Worm (Caenorhabditis elegans) whole organism, L1 larva: ENCODE data around the gene htp-1.

Experiments
- C16A3.4 ChIP-seq: fragments of 150-350 bp; optimal IDR thresholded peaks from 2 replicates; lab custom pipeline; 2014; ENCODE audit warnings: missing biosample characterization, missing genetic modification characterization
- C34B4.2 ChIP-seq: sonication (generic microtip); optimal IDR thresholded peaks from 2 replicates; lab custom pipeline; 2017; ENCODE audit warnings: mild to moderate bottlenecking, missing genetic modification characterization, missing compliant biosample characterization
- F16B12.6 ChIP-seq: fragments of 150-350 bp; optimal IDR thresholded peaks from 2 replicates; lab custom pipeline; 2014; ENCODE audit warnings: missing biosample characterization, missing genetic modification characterization
- aha-1 ChIP-seq: fragments of 150-350 bp; optimal IDR thresholded peaks from 2 replicates; lab custom pipeline; 2014; ENCODE audit warnings: missing biosample characterization, missing genetic modification characterization
- alr-1 ChIP-seq: fragments of 200-800 bp; sonication (Bioruptor generic); optimal IDR thresholded peaks from 2 replicates; lab custom pipeline; 2018; ENCODE audit warnings: borderline replicate concordance, mild to moderate bottlenecking, missing genetic modification characterization, missing compliant biosample characterization
- ama-1 ChIP-seq: fragments of 150-350 bp; optimal IDR thresholded peaks from 2 replicates; lab custom pipeline; 2014
- ceh-8 ChIP-seq: fragments of 200-800 bp; sonication (Bioruptor generic); optimal IDR thresholded peaks from 2 replicates; lab custom pipeline; 2018; ENCODE audit warnings: mild to moderate bottlenecking, missing genetic modification characterization, moderate library complexity, missing compliant biosample characterization
- ceh-90 ChIP-seq: sonication (generic microtip); optimal IDR thresholded peaks from 2 replicates; lab custom pipeline; 2016; ENCODE audit warnings: missing genetic modification characterization, missing compliant biosample characterization
- dpl-1 ChIP-seq, 3 experiments: fragments of 150-350 bp in 2 of 3; sonication (generic microtip) in 1 of 3; optimal IDR thresholded peaks; 2 replicates each; lab custom pipeline; 2014 to 2017; ENCODE audit warnings: missing biosample characterization in 3 of 3, missing genetic modification characterization in 3 of 3, missing genetic modification reagents in 3 of 3
- dsc-1 ChIP-seq: sonication (generic microtip); optimal IDR thresholded peaks from 2 replicates; lab custom pipeline; 2016; ENCODE audit warnings: mild to moderate bottlenecking, missing genetic modification characterization, missing compliant biosample characterization
- egl-13 ChIP-seq: sonication (generic microtip); optimal IDR thresholded peaks from 2 replicates; lab custom pipeline; 2016; ENCODE audit warnings: missing genotype, missing genetic modification reagents, missing genetic modification characterization, missing compliant biosample characterization
- elt-3 ChIP-seq, 6 experiments: fragments of 150-350 bp in 1 of 6; sonication (generic microtip); optimal IDR thresholded peaks; 2 replicates each; lab custom pipeline; 2017 to 2018; ENCODE audit warnings: missing biosample characterization in 6 of 6, missing genetic modification characterization in 6 of 6, inconsistent platforms in 1 of 6
- ets-5 ChIP-seq: fragments of 200-800 bp; sonication (Bioruptor generic); IDR thresholded peaks from 2 replicates; pipeline ENCODE4 v1.3.6; 2022; ENCODE audit warnings: missing genetic modification characterization, missing compliant biosample characterization
- fkh-10 ChIP-seq: sonication (generic microtip); optimal IDR thresholded peaks from 2 replicates; lab custom pipeline; 2017; ENCODE audit warnings: missing biosample characterization, missing genetic modification reagents, missing genetic modification characterization
- fkh-8 ChIP-seq: sonication (generic microtip); optimal IDR thresholded peaks from 2 replicates; lab custom pipeline; 2016; ENCODE audit warnings: mild to moderate bottlenecking, missing genetic modification characterization, missing compliant biosample characterization
- grh-1 ChIP-seq: fragments of 200-800 bp; sonication (Bioruptor generic); IDR thresholded peaks from 2 replicates; pipeline ENCODE4 v1.3.6; 2022; ENCODE audit warnings: missing genetic modification reagents, missing genetic modification characterization, missing compliant biosample characterization
- isw-1 ChIP-seq: fragments of 200-800 bp; sonication (Bioruptor generic); IDR thresholded peaks from 2 replicates; pipeline ENCODE4 v1.3.6; 2022; ENCODE audit warnings: missing genetic modification characterization, missing compliant biosample characterization
- lin-13 ChIP-seq: fragments of 150-350 bp; optimal IDR thresholded peaks from 2 replicates; lab custom pipeline; 2014; ENCODE audit warnings: missing biosample characterization, missing genetic modification reagents, missing genetic modification characterization
- lin-14 ChIP-seq: fragments of 200-800 bp; sonication (Bioruptor generic); optimal IDR thresholded peaks from 2 replicates; lab custom pipeline; 2018; ENCODE audit warnings: mild to moderate bottlenecking, missing genetic modification characterization, moderate library complexity, missing compliant biosample characterization
- lir-3 ChIP-seq: sonication (generic microtip); optimal IDR thresholded peaks from 2 replicates; lab custom pipeline; 2016; ENCODE audit warnings: mild to moderate bottlenecking, missing genetic modification characterization, moderate library complexity, missing compliant biosample characterization; ENCODE audit not compliant: poor library complexity
- lsy-2 ChIP-seq, 2 experiments: fragments of 150-350 bp; optimal IDR thresholded peaks; 2 replicates each; lab custom pipeline; 2014; ENCODE audit warnings: missing biosample characterization in 2 of 2, missing genetic modification characterization in 2 of 2
- mdl-1 ChIP-seq, 2 experiments: fragments of 150-350 bp; optimal IDR thresholded peaks; 2 replicates each; lab custom pipeline; 2014 to 2017; ENCODE audit warnings: missing biosample characterization in 2 of 2, missing genetic modification characterization in 2 of 2, inconsistent platforms in 1 of 2
- mef-2 ChIP-seq: fragments of 150-350 bp; optimal IDR thresholded peaks from 2 replicates; lab custom pipeline; 2014; ENCODE audit warnings: missing biosample characterization, missing genetic modification characterization
- mep-1 ChIP-seq: fragments of 150-350 bp; optimal IDR thresholded peaks from 2 replicates; lab custom pipeline; 2014; ENCODE audit warnings: missing biosample characterization, missing genetic modification characterization
- nhr-19 ChIP-seq: fragments of 200-800 bp; sonication (Bioruptor generic); conservative IDR thresholded peaks from 2 replicates; pipeline ENCODE4 v1.3.6; 2022; ENCODE audit warnings: missing genetic modification characterization, missing compliant biosample characterization
- nhr-237 ChIP-seq: fragments of 150-350 bp; optimal IDR thresholded peaks from 2 replicates; lab custom pipeline; 2014; ENCODE audit warnings: missing biosample characterization, missing genetic modification characterization
- nhr-28 ChIP-seq: fragments of 150-350 bp; optimal IDR thresholded peaks from 2 replicates; lab custom pipeline; 2014; ENCODE audit warnings: missing biosample characterization, missing genetic modification characterization
- nhr-47 ChIP-seq: sonication (generic microtip); optimal IDR thresholded peaks from 2 replicates; lab custom pipeline; 2016; ENCODE audit warnings: mild to moderate bottlenecking, missing genetic modification characterization, moderate library complexity, missing compliant biosample characterization
- nhr-71 ChIP-seq: sonication (generic microtip); optimal IDR thresholded peaks from 2 replicates; lab custom pipeline; 2016; ENCODE audit warnings: mild to moderate bottlenecking, missing genetic modification characterization, moderate library complexity, missing compliant biosample characterization
- nhr-76 ChIP-seq: sonication (generic microtip); optimal IDR thresholded peaks from 2 replicates; lab custom pipeline; 2017; ENCODE audit warnings: missing biosample characterization, missing genetic modification characterization
- nhr-84 ChIP-seq: sonication (generic microtip); optimal IDR thresholded peaks from 2 replicates; lab custom pipeline; 2017; ENCODE audit warnings: missing biosample characterization, missing genetic modification characterization
- pag-3 ChIP-seq: sonication (generic microtip); optimal IDR thresholded peaks from 2 replicates; lab custom pipeline; 2017; ENCODE audit warnings: missing genetic modification characterization, mild to moderate bottlenecking, missing compliant biosample characterization, antibody characterized with exemption, borderline replicate concordance; ENCODE audit not compliant: insufficient read depth
- pax-3 ChIP-seq: fragments of 200-800 bp; sonication (Bioruptor generic); optimal IDR thresholded peaks from 2 replicates; lab custom pipeline; 2018; ENCODE audit warnings: mild to moderate bottlenecking, missing genetic modification characterization, moderate library complexity, missing compliant biosample characterization
- pqm-1 ChIP-seq: sonication (generic microtip); optimal IDR thresholded peaks from 3 replicates; lab custom pipeline; 2017; ENCODE audit warnings: missing biosample characterization, missing genetic modification characterization
- skn-1 ChIP-seq: fragments of 150-350 bp; optimal IDR thresholded peaks from 2 replicates; lab custom pipeline; 2014; ENCODE audit warnings: missing biosample characterization, missing genetic modification characterization
- snpc-4 ChIP-seq: fragments of 150-350 bp; optimal IDR thresholded peaks from 2 replicates; lab custom pipeline; 2014; ENCODE audit warnings: missing biosample characterization, missing genetic modification characterization
- snu-23 ChIP-seq: sonication (generic microtip); optimal IDR thresholded peaks from 2 replicates; lab custom pipeline; 2016; ENCODE audit warnings: missing genetic modification characterization, missing compliant biosample characterization
- sox-4 ChIP-seq: sonication (generic microtip); optimal IDR thresholded peaks from 2 replicates; lab custom pipeline; 2016; ENCODE audit warnings: missing genetic modification characterization, missing compliant biosample characterization
- sptf-1 ChIP-seq: fragments of 150-350 bp; optimal IDR thresholded peaks from 2 replicates; lab custom pipeline; 2014; ENCODE audit warnings: missing biosample characterization, missing genetic modification characterization
- sup-37 ChIP-seq: fragments of 200-800 bp; sonication (Bioruptor generic); optimal IDR thresholded peaks from 2 replicates; lab custom pipeline; 2018; ENCODE audit warnings: mild to moderate bottlenecking, missing genetic modification characterization, missing compliant biosample characterization
- swsn-7 ChIP-seq: sonication (generic microtip); optimal IDR thresholded peaks from 2 replicates; lab custom pipeline; 2016; ENCODE audit warnings: missing genetic modification characterization, missing compliant biosample characterization
- tlp-1 ChIP-seq: fragments of 150-350 bp; optimal IDR thresholded peaks from 2 replicates; lab custom pipeline; 2014; ENCODE audit warnings: missing biosample characterization, missing genetic modification characterization
- unc-62 ChIP-seq: fragments of 150-350 bp; optimal IDR thresholded peaks from 2 replicates; lab custom pipeline; 2014; ENCODE audit warnings: missing biosample characterization, missing genetic modification reagents, missing genetic modification characterization
- unc-86 ChIP-seq: sonication (generic microtip); optimal IDR thresholded peaks from 2 replicates; lab custom pipeline; 2016; ENCODE audit warnings: missing genetic modification characterization, missing compliant biosample characterization
- zag-1 ChIP-seq: fragments of 150-350 bp; optimal IDR thresholded peaks from 2 replicates; lab custom pipeline; 2014; ENCODE audit warnings: missing biosample characterization, missing genetic modification characterization
- zip-4 ChIP-seq: fragments of 200-800 bp; sonication (Bioruptor generic); optimal IDR thresholded peaks from 2 replicates; lab custom pipeline; 2018; ENCODE audit warnings: mild to moderate bottlenecking, missing genetic modification characterization, moderate library complexity, missing compliant biosample characterization
- ztf-4 ChIP-seq: fragments of 150-350 bp; optimal IDR thresholded peaks from 2 replicates; lab custom pipeline; 2014; ENCODE audit warnings: missing biosample characterization, missing genetic modification characterization

Gene htp-1

DNA sequence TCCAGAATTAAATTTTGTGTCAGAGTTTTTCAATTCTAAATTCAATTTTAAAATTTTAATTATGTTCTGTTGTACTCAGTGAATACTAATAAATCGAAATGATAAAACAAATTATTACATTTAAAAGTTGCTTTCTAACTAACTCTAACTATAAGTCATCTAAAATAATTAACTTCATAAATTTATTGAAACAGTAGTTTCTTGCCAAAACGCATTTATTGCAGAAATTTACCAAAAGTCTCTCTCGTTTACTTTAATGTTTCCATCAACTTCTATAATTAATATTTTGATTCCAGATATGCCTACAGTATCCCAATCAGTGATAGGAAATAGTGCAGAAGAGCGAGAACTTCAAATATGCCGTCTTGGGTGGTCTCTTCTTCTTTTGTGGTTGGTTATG, 9.3 kb upstream of the htp-1 start, which contains the start of gene ZK616.1:
Gene ZK616.1, plus strand, starts transcription at position 301 of the 400 bp plus-strand sequence.
- no peak for TF ChIP-seq C16A3.4 (tag; lab: Kevin White, UChicago)
- TF ChIP-seq, all 84 proteins: peak for 0

DNA sequence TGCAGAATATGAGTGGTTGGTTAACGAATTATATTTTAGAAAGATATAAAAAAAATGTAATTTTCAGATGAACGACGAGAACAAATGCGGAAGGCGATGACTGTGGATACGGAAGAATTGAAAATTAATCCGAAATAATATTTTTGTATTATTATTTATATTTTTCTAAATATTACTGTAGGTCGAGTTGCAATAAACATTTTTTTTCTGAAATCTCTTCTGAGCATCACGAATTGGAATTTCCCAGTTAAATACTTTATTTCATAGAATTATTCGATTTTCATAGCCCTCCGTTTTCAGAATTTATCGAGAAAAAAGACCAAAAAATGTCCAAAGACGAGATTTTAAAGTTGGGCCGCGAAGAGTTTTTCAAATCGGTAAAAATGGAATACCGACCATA, 6.2 kb upstream of the htp-1 start, which contains the start of gene ZK616.2:
Gene ZK616.2, plus strand, starts transcription at position 301 of the 400 bp plus-strand sequence.
- TF ChIP-seq tlp-1 (tag; lab: Kevin White, UChicago), result no peak
- no peak for TF ChIP-seq pag-3 (tag; lab: Kevin White, UChicago)
- no peak for TF ChIP-seq sup-37 (GFP tag; lab: Kevin White, UChicago)
- no peak for TF ChIP-seq elt-3 (tag; optimal IDR thresholded peaks at IDR 0.05; lab: Kevin White, UChicago)
- no peak for TF ChIP-seq fkh-10 (GFP tag; lab: Kevin White, UChicago)
- no peak for TF ChIP-seq mef-2 (tag; lab: Kevin White, UChicago)
- TF ChIP-seq unc-86 (tag; lab: Kevin White, UChicago), result no peak
- TF ChIP-seq sox-4, result no peak
- no peak for TF ChIP-seq isw-1
- no peak for TF ChIP-seq F16B12.6 (tag; lab: Kevin White, UChicago)
- no peak for TF ChIP-seq lsy-2 (tag; optimal IDR thresholded peaks at IDR 0.05; lab: Kevin White, UChicago)
- no peak for TF ChIP-seq mdl-1 (tag; optimal IDR thresholded peaks at IDR 0.05; lab: Kevin White, UChicago)
- TF ChIP-seq snu-23 (GFP tag; lab: Kevin White, UChicago), result no peak
- TF ChIP-seq unc-62 (GFP tag; lab: Kevin White, UChicago), result no peak
- TF ChIP-seq grh-1 (GFP tag; lab: Robert Waterston, UW), result no peak
- TF ChIP-seq nhr-19 (GFP tag; lab: Robert Waterston, UW), result no peak

DNA sequence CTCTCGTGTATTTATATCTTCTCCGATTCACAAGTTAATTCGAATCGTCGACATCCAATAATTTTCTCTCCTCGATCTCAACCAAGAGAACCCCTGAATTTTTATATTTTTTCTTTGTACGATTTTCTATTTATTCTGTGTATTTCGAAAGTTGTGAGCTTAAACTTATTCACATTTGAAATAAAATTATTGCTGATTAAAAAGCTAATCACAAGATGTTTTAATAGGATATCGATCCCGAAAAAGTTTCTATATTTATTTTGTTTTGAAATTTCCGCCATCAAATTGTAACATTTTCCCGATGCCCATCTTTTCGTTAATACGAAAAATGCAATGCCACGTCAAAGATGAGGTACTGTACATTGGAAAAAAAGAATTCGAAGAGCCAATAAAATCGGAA, 5.4 kb upstream of the htp-1 start, which contains the start of gene ZK616.3:
Gene ZK616.3, plus strand, starts transcription at position 301 of the 400 bp plus-strand sequence.
- no peak for TF ChIP-seq lir-3 (tag; lab: Kevin White, UChicago)
- TF ChIP-seq ceh-8 (GFP tag; lab: Kevin White, UChicago), result no peak
- no peak for TF ChIP-seq lin-14 (GFP tag; lab: Kevin White, UChicago)
- TF ChIP-seq aha-1 (tag; lab: Kevin White, UChicago), result no peak
- TF ChIP-seq egl-13 (tag; lab: Kevin White, UChicago), result no peak
- no peak for TF ChIP-seq pqm-1 (tag; lab: Kevin White, UChicago)
- TF ChIP-seq swsn-7, result no peak
- TF ChIP-seq nhr-84, result no peak
- no peak for TF ChIP-seq fkh-8 (tag; lab: Kevin White, UChicago)
- no peak for TF ChIP-seq lsy-2 (tag; optimal IDR thresholded peaks at IDR 0.05; lab: Kevin White, UChicago)
- no peak for TF ChIP-seq dpl-1 (GFP tag; optimal IDR thresholded peaks at IDR 0.05; lab: Kevin White, UChicago)
- TF ChIP-seq nhr-76 (tag; lab: Kevin White, UChicago), result no peak
- no peak for TF ChIP-seq snpc-4 (tag; lab: Kevin White, UChicago)

DNA sequence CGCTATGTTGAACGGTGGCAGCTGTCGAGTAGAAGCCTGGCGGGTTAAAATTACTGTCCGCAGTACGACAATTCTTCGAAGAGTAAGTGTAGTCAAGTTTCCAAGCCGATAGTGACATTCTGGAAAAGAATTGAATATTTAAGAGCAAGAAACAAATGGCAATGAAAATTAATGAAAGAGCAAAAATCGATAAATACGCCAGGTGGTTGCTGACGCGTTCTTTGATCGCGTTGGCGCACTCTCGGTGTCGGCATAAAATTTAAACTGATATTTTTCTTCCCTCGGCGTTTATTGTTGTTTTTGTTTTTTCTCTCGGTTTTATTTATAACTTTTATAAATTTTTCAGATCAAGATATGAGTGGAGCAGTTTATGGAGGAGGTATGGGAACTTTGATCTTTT, 3.3 kb upstream of the htp-1 start, which contains the start of the genes perm-3 and swsn-6:
Gene perm-3, minus strand, starts transcription at position 118 of the 400 bp plus-strand sequence.
Gene swsn-6, plus strand, starts transcription at position 347 of the 400 bp plus-strand sequence.
- TF ChIP-seq skn-1 (peak; percentile 29), lin-14 (GFP tag; lab: Kevin White, UChicago) (peak; percentile 83), nhr-71 (tag; lab: Kevin White, UChicago) (peak; percentile 90), mdl-1 (tag; optimal IDR thresholded peaks at IDR 0.05; lab: Kevin White, UChicago) (peak in 1 of 2 experiments; percentile 52), lin-13 (GFP tag; lab: Kevin White, UChicago) (peak; percentile 64), ceh-90 (tag; lab: Kevin White, UChicago) (no peak), mep-1 (tag; lab: Kevin White, UChicago) (peak; percentile 94), egl-13 (tag; lab: Kevin White, UChicago) (peak; percentile 77), mef-2 (tag; lab: Kevin White, UChicago) (peak; percentile 23), unc-62 (GFP tag; lab: Kevin White, UChicago) (no peak), zip-4 (peak; percentile 61), nhr-47 (tag; lab: Kevin White, UChicago) (peak; percentile 91), ztf-4 (tag; lab: Kevin White, UChicago) (peak; percentile 61), sptf-1 (tag; lab: Kevin White, UChicago) (no peak), nhr-28 (tag; lab: Kevin White, UChicago) (no peak), dsc-1 (tag; lab: Kevin White, UChicago) (peak; percentile 83), ama-1 (lab: Kevin White, UChicago) (peak; percentile 42), zag-1 (tag; lab: Kevin White, UChicago) (no peak), alr-1 (tag; lab: Kevin White, UChicago) (no peak), elt-3 (tag; optimal IDR thresholded peaks at IDR 0.05; lab: Kevin White, UChicago) (peak in 2 of 6 experiments; percentile 26 to 78), sup-37 (GFP tag; lab: Kevin White, UChicago) (no peak), ets-5 (GFP tag; lab: Robert Waterston, UW) (no peak), swsn-7 (peak; percentile 90), nhr-237 (tag; lab: Kevin White, UChicago) (no peak), pax-3 (tag; lab: Kevin White, UChicago) (peak; percentile 38), C34B4.2 (no peak)
